Fruit fly (Drosophila melanogaster) whole organism, embryonic: ENCODE measurements around the gene CG18858.
A peak's percentile ranks its signal among the peaks of the same experiment; 100 is the strongest.

Source experiments
- ATbp ChIP-seq: fragments of 200-800 bp; sonication (Bioruptor generic); optimal IDR thresholded peaks from 2 replicates; lab custom pipeline; 2017; ENCODE audit warnings: missing biosample characterization, mild to moderate bottlenecking, missing genetic modification characterization, missing genetic modification reagents
- CG10654 ChIP-seq: fragments of 200-800 bp; sonication (Bioruptor generic); optimal IDR thresholded peaks from 2 replicates; lab custom pipeline; 2016; ENCODE audit warnings: missing biosample characterization, missing genetic modification characterization
- CG11247 ChIP-seq: fragments of 200-800 bp; sonication (Bioruptor generic); IDR thresholded peaks from 2 replicates; pipeline ENCODE4 v1.3.6; 2022; ENCODE audit warnings: missing biosample characterization, missing genetic modification characterization
- CG11504 ChIP-seq: fragments of 200-800 bp; sonication (Bioruptor generic); optimal IDR thresholded peaks from 3 replicates; lab custom pipeline; 2019; ENCODE audit warnings: missing biosample characterization, mild to moderate bottlenecking, missing genetic modification characterization, moderate library complexity
- CG11695 ChIP-seq: fragments of 200-800 bp; sonication (Bioruptor generic); IDR thresholded peaks from 3 replicates; pipeline ENCODE4 v1.3.6; 2022; ENCODE audit warnings: missing biosample characterization, missing genetic modification characterization
- CG12391 ChIP-seq: fragments of 200-800 bp; sonication (Bioruptor generic); optimal IDR thresholded peaks from 3 replicates; lab custom pipeline; 2018; ENCODE audit warnings: missing biosample characterization, mild to moderate bottlenecking, missing genetic modification characterization, moderate library complexity
- CG13123 ChIP-seq: fragments of 200-800 bp; sonication (Bioruptor generic); optimal IDR thresholded peaks from 2 replicates; lab custom pipeline; 2016; ENCODE audit warnings: missing biosample characterization, missing genetic modification characterization
- CG13775 ChIP-seq: fragments of 200-800 bp; sonication (Bioruptor generic); optimal IDR thresholded peaks from 3 replicates; lab custom pipeline; 2017; ENCODE audit warnings: missing biosample characterization, mild to moderate bottlenecking, missing genetic modification characterization
- CG1529 ChIP-seq: fragments of 200-800 bp; sonication (Bioruptor generic); optimal IDR thresholded peaks from 3 replicates; lab custom pipeline; 2018; ENCODE audit warnings: missing biosample characterization, missing genetic modification characterization
- CG17359 ChIP-seq: fragments of 200-800 bp; sonication (Bioruptor generic); optimal IDR thresholded peaks from 3 replicates; lab custom pipeline; 2018; ENCODE audit warnings: missing biosample characterization, mild to moderate bottlenecking, missing genetic modification characterization, moderate library complexity
- CG17361 ChIP-seq: fragments of 200-800 bp; sonication (Bioruptor generic); IDR thresholded peaks from 3 replicates; pipeline ENCODE4 v1.3.6; 2022; ENCODE audit warnings: missing biosample characterization, missing genetic modification characterization
- CG17385 ChIP-seq: fragments of 200-800 bp; sonication (Bioruptor generic); optimal IDR thresholded peaks from 3 replicates; lab custom pipeline; 2018; ENCODE audit warnings: missing biosample characterization, mild to moderate bottlenecking, missing genetic modification characterization
- CG18476 ChIP-seq: fragments of 200-800 bp; sonication (Bioruptor generic); optimal IDR thresholded peaks from 2 replicates; lab custom pipeline; 2016; ENCODE audit warnings: missing biosample characterization, mild to moderate bottlenecking, missing genetic modification characterization
- CG2678 ChIP-seq: fragments of 200-800 bp; sonication (Bioruptor generic); optimal IDR thresholded peaks from 3 replicates; lab custom pipeline; 2019; ENCODE audit warnings: missing biosample characterization, mild to moderate bottlenecking, missing genetic modification characterization, moderate library complexity
- CG31388 ChIP-seq: fragments of 200-800 bp; sonication (Bioruptor generic); optimal IDR thresholded peaks from 2 replicates; lab custom pipeline; 2016; ENCODE audit warnings: missing biosample characterization, missing genetic modification characterization
- CG33213 ChIP-seq: fragments of 200-800 bp; sonication (Bioruptor generic); optimal IDR thresholded peaks from 3 replicates; lab custom pipeline; 2016; ENCODE audit warnings: missing biosample characterization, missing genetic modification characterization
- CG3995 ChIP-seq: fragments of 200-800 bp; sonication (Bioruptor generic); optimal IDR thresholded peaks from 3 replicates; lab custom pipeline; 2016; ENCODE audit warnings: missing biosample characterization, missing genetic modification characterization
- CG5180 ChIP-seq: fragments of 200-800 bp; sonication (Bioruptor generic); optimal IDR thresholded peaks from 3 replicates; lab custom pipeline; 2017; ENCODE audit warnings: missing biosample characterization, missing genetic modification characterization, mild to moderate bottlenecking, moderate library complexity, missing genetic modification reagents
- CG6689 ChIP-seq: fragments of 200-800 bp; sonication (Bioruptor generic); IDR thresholded peaks from 2 replicates; pipeline ENCODE4 v1.3.6; 2022; ENCODE audit warnings: missing biosample characterization, missing genetic modification characterization
- CG7271 ChIP-seq: fragments of 200-800 bp; sonication (Bioruptor generic); optimal IDR thresholded peaks from 2 replicates; lab custom pipeline; 2018; ENCODE audit warnings: missing biosample characterization, mild to moderate bottlenecking, missing genetic modification characterization, moderate library complexity
- CG7963 ChIP-seq: fragments of 200-800 bp; sonication (Bioruptor generic); IDR thresholded peaks from 3 replicates; pipeline ENCODE4 v1.3.6; 2022; ENCODE audit warnings: missing biosample characterization, missing genetic modification characterization; ENCODE audit not compliant: partially characterized antibody
- CG8924 ChIP-seq: fragments of 200-800 bp; optimal IDR thresholded peaks from 3 replicates; lab custom pipeline; 2019; ENCODE audit warnings: missing biosample characterization, mild to moderate bottlenecking, missing genetic modification characterization, moderate library complexity
- CG9609 ChIP-seq: fragments of 200-800 bp; sonication (Bioruptor generic); optimal IDR thresholded peaks from 3 replicates; lab custom pipeline; 2016; ENCODE audit warnings: missing biosample characterization, missing genetic modification characterization
- Dad ChIP-seq: fragments of 200-800 bp; sonication (Bioruptor generic); optimal IDR thresholded peaks from 3 replicates; lab custom pipeline; 2016; ENCODE audit warnings: missing biosample characterization, missing genetic modification characterization
- Dfd ChIP-seq, 2 experiments: fragments of >200 bp; optimal IDR thresholded peaks; 2 replicates each; lab custom pipeline; 2017; ENCODE audit warnings: missing biosample characterization in 2 of 2, missing genetic modification characterization in 2 of 2
- Doc3 ChIP-seq: fragments of 200-800 bp; sonication (Bioruptor generic); IDR thresholded peaks from 3 replicates; pipeline ENCODE4 v1.3.6; 2022; ENCODE audit warnings: missing biosample characterization, missing genetic modification characterization; ENCODE audit not compliant: partially characterized antibody
- Dp ChIP-seq: fragments of 200-800 bp; sonication (Bioruptor generic); optimal IDR thresholded peaks from 2 replicates; lab custom pipeline; 2018; ENCODE audit warnings: missing biosample characterization, mild to moderate bottlenecking, missing genetic modification characterization, moderate library complexity
- Drgx ChIP-seq: fragments of 200-800 bp; sonication (Bioruptor generic); IDR thresholded peaks from 2 replicates; pipeline ENCODE4 v1.3.6; 2022; ENCODE audit warnings: missing biosample characterization, missing genetic modification characterization
- Ets65A ChIP-seq: fragments of 200-800 bp; sonication (Bioruptor generic); peaks from one replicate; lab custom pipeline; 2016; ENCODE audit warnings: missing biosample characterization, missing genetic modification characterization
- Nf-YA ChIP-seq: fragments of 200-800 bp; sonication (Bioruptor generic); IDR thresholded peaks from 2 replicates; pipeline ENCODE4 v1.3.6; 2022; ENCODE audit warnings: missing biosample characterization, missing genetic modification characterization
- Nf-YB ChIP-seq: fragments of 200-800 bp; sonication (Bioruptor generic); optimal IDR thresholded peaks from 3 replicates; lab custom pipeline; 2019; ENCODE audit warnings: missing biosample characterization, mild to moderate bottlenecking, missing genetic modification characterization, moderate library complexity
- PHDP ChIP-seq: fragments of 200-800 bp; sonication (Bioruptor generic); optimal IDR thresholded peaks from 3 replicates; lab custom pipeline; 2018; ENCODE audit warnings: missing biosample characterization, mild to moderate bottlenecking, missing genetic modification characterization, moderate library complexity
- Rx ChIP-seq: fragments of 200-800 bp; sonication (Bioruptor generic); IDR thresholded peaks from 2 replicates; pipeline ENCODE4 v1.3.6; 2022; ENCODE audit warnings: missing biosample characterization, missing genetic modification characterization
- Six4 ChIP-seq: fragments of 200-800 bp; sonication (Bioruptor generic); optimal IDR thresholded peaks from 2 replicates; lab custom pipeline; 2016; ENCODE audit warnings: missing biosample characterization, missing genetic modification characterization
- Sry-β ChIP-seq: fragments of 200-800 bp; sonication (Bioruptor generic); optimal IDR thresholded peaks from 2 replicates; lab custom pipeline; 2018; ENCODE audit warnings: missing biosample characterization, mild to moderate bottlenecking, missing genetic modification characterization, moderate library complexity
- bcd ChIP-seq: fragments of 200-800 bp; sonication (Bioruptor generic); optimal IDR thresholded peaks from 2 replicates; lab custom pipeline; 2017; ENCODE audit warnings: missing biosample characterization, mild to moderate bottlenecking, missing genetic modification characterization
- bsh ChIP-seq, 2 experiments: fragments of 200-800 bp; sonication (Bioruptor generic); optimal IDR thresholded peaks; 2 replicates each; lab custom pipeline; 2017 to 2018; ENCODE audit warnings: mild to moderate bottlenecking in 2 of 2, missing biosample characterization in 2 of 2, missing genetic modification characterization in 2 of 2, moderate library complexity in 1 of 2
- crol ChIP-seq: fragments of 200-800 bp; sonication (Bioruptor generic); IDR thresholded peaks from 2 replicates; pipeline ENCODE4 v1.3.6; 2022; ENCODE audit warnings: missing biosample characterization, missing genetic modification characterization
- dysf ChIP-seq: fragments of 200-800 bp; sonication (Bioruptor generic); IDR thresholded peaks from 3 replicates; pipeline ENCODE4 v1.3.6; 2022; ENCODE audit warnings: missing biosample characterization, missing genetic modification characterization
- gcm2 ChIP-seq: fragments of 200-800 bp; sonication (Bioruptor generic); optimal IDR thresholded peaks from 2 replicates; lab custom pipeline; 2016; ENCODE audit warnings: missing biosample characterization, missing genetic modification characterization
- inv ChIP-seq: fragments of 200-800 bp; sonication (Bioruptor generic); IDR thresholded peaks from 2 replicates; pipeline ENCODE4 v1.3.6; 2022; ENCODE audit warnings: missing biosample characterization, missing genetic modification characterization; ENCODE audit not compliant: partially characterized antibody
- kah ChIP-seq: fragments of 200-800 bp; sonication (Bioruptor generic); optimal IDR thresholded peaks from 2 replicates; lab custom pipeline; 2018; ENCODE audit warnings: missing biosample characterization, mild to moderate bottlenecking, missing genetic modification characterization
- lab ChIP-seq: fragments of 200-800 bp; sonication (Bioruptor generic); optimal IDR thresholded peaks from 3 replicates; lab custom pipeline; 2017; ENCODE audit warnings: missing biosample characterization, missing genetic modification characterization, mild to moderate bottlenecking, moderate library complexity, missing genetic modification reagents
- sd ChIP-seq: fragments of 200-800 bp; sonication (Bioruptor generic); optimal IDR thresholded peaks from 3 replicates; lab custom pipeline; 2018; ENCODE audit warnings: missing biosample characterization, mild to moderate bottlenecking, missing genetic modification characterization, moderate library complexity
- sens ChIP-seq: fragments of 200-800 bp; sonication (Bioruptor generic); peaks from one replicate; lab custom pipeline; 2016; ENCODE audit warnings: missing biosample characterization, missing genetic modification characterization
- sim ChIP-seq: fragments of 200-800 bp; sonication (Bioruptor generic); IDR thresholded peaks from 2 replicates; pipeline ENCODE4 v1.3.6; 2022; ENCODE audit warnings: missing biosample characterization, missing genetic modification characterization
- sisA ChIP-seq: fragments of 200-800 bp; sonication (Bioruptor generic); IDR thresholded peaks from 2 replicates; pipeline ENCODE4 v1.3.6; 2022; ENCODE audit warnings: missing biosample characterization, missing genetic modification characterization
- sr ChIP-seq: fragments of 200-800 bp; sonication (Bioruptor generic); IDR thresholded peaks from 3 replicates; pipeline ENCODE4 v1.3.6; 2022; ENCODE audit warnings: missing biosample characterization, missing genetic modification characterization
- tna ChIP-seq: fragments of 200-800 bp; sonication (Bioruptor generic); IDR thresholded peaks from 2 replicates; pipeline ENCODE4 v1.3.6; 2022; ENCODE audit warnings: missing biosample characterization, missing genetic modification characterization; ENCODE audit not compliant: partially characterized antibody
- tx ChIP-seq: fragments of 200-800 bp; sonication (Bioruptor generic); optimal IDR thresholded peaks from 2 replicates; lab custom pipeline; 2016; ENCODE audit warnings: missing biosample characterization, missing genetic modification characterization

The CG18858 gene

dm6 chr2L:20478549-20479238 is 19.8 kb upstream of the CG18858 start (continued):
- TF ChIP-seq PHDP (tag; lab: Kevin White, UChicago) = peak; percentile 39
- TF ChIP-seq CG5180 = no peak
- TF ChIP-seq sd (tag; lab: Kevin White, UChicago) = peak; percentile 29
- no peak for TF ChIP-seq CG11247 (GFP tag; lab: Robert Waterston, UW)
- TF ChIP-seq Ets65A (GFP tag; lab: Kevin White, UChicago) = no peak
- TF ChIP-seq Six4 (GFP tag; lab: Kevin White, UChicago) = no peak
- TF ChIP-seq CG12391 (tag; lab: Kevin White, UChicago) = peak; percentile 45
- no peak for TF ChIP-seq Rx
- peak; percentile 41 for TF ChIP-seq CG2678 (tag; lab: Kevin White, UChicago)
- 0 out of 2 replicates have a peak, but pooled peaks have one; percentile 21 for TF ChIP-seq CG6689 (GFP tag; lab: Robert Waterston, UW)
- peak; percentile 8 for TF ChIP-seq CG8924
- TF ChIP-seq sisA = no peak
- TF ChIP-seq sr (GFP tag; lab: Robert Waterston, UW) = 0 out of 3 replicates have a peak, but pooled peaks have one; percentile 52
- TF ChIP-seq CG9609 (GFP tag; lab: Kevin White, UChicago) = no peak
- TF ChIP-seq CG13775 = no peak
- TF ChIP-seq CG17385 (GFP tag; lab: Kevin White, UChicago) = no peak
- no peak for TF ChIP-seq Sry-β (GFP tag; lab: Kevin White, UChicago)
- peak; percentile 23 for TF ChIP-seq ATbp (GFP tag; lab: Kevin White, UChicago)
- TF ChIP-seq crol (GFP tag; lab: Robert Waterston, UW) = peak; percentile 76
- no peak for TF ChIP-seq bcd (GFP tag; lab: Kevin White, UChicago)
- 0 out of 3 replicates have a peak, but pooled peaks have one; percentile 29 for TF ChIP-seq dysf (GFP tag; lab: Robert Waterston, UW)
- TF ChIP-seq CG18476 (GFP tag; lab: Kevin White, UChicago) = no peak
- no peak for TF ChIP-seq Nf-YA (GFP tag; lab: Robert Waterston, UW)
- TF ChIP-seq kah = no peak
- no peak for TF ChIP-seq CG11695 (GFP tag; lab: Robert Waterston, UW)
- TF ChIP-seq lab = peak; percentile 13
- TF ChIP-seq CG7963 = no peak
- peak; percentile 35; the same call in 1 of the 2 replicates for TF ChIP-seq Drgx (GFP tag; lab: Robert Waterston, UW)
- no peak for TF ChIP-seq Doc3
- TF ChIP-seq CG33213 (GFP tag; lab: Kevin White, UChicago) = no peak
- no peak for TF ChIP-seq Dad (GFP tag; lab: Kevin White, UChicago)
- no peak for TF ChIP-seq tna (GFP tag; lab: Robert Waterston, UW)
- TF ChIP-seq sim (GFP tag; lab: Robert Waterston, UW) = no peak
- no peak for TF ChIP-seq CG13123 (GFP tag; lab: Kevin White, UChicago)
- TF ChIP-seq CG1529 (GFP tag; lab: Kevin White, UChicago) = no peak
- peak; percentile 21 for TF ChIP-seq CG17359
- no peak for TF ChIP-seq Dfd (GFP tag; optimal IDR thresholded peaks at IDR 0.05; lab: Kevin White, UChicago)
- TF ChIP-seq CG31388 (GFP tag; lab: Kevin White, UChicago) = no peak
- TF ChIP-seq gcm2 (GFP tag; lab: Kevin White, UChicago) = no peak
- no peak for TF ChIP-seq inv
- TF ChIP-seq Nf-YB (GFP tag; lab: Kevin White, UChicago) = no peak
- peak in 1 of 2 experiments; percentile 58 for TF ChIP-seq bsh (GFP tag; optimal IDR thresholded peaks at IDR 0.05; lab: Kevin White, UChicago)
- peak; percentile 27 for TF ChIP-seq CG11504 (tag; lab: Kevin White, UChicago)
- TF ChIP-seq Dp (GFP tag; lab: Kevin White, UChicago) = no peak
- TF ChIP-seq sens = peak; percentile 85
- TF ChIP-seq tx (GFP tag; lab: Kevin White, UChicago) = no peak
- no peak for TF ChIP-seq CG10654 (GFP tag; lab: Kevin White, UChicago)
- no peak for TF ChIP-seq CG7271 (tag; lab: Kevin White, UChicago)
- no peak for TF ChIP-seq CG3995 (GFP tag; lab: Kevin White, UChicago)
- no peak for TF ChIP-seq CG17361 (GFP tag; lab: Robert Waterston, UW)
